Worm (Caenorhabditis elegans): ENCODE results near the gene srh-92.

srh-92 gene

ce11 chrV:7434805-7435363 lies 25.9 kb downstream of the srh-92 start (continued):
- TF ChIP-seq swsn-7 (tag; optimal IDR thresholded peaks at IDR 0.05) (peak; percentile 63), nhr-12 (tag; optimal IDR thresholded peaks at IDR 0.05) (no peak), Y116A8C.19 (tag; optimal IDR thresholded peaks at IDR 0.05; ENCODE audit: borderline replicate concordance) (no peak), nhr-11 (tag; optimal IDR thresholded peaks at IDR 0.05) (no peak), C34B4.2 (tag; optimal IDR thresholded peaks at IDR 0.05) (no peak), lsy-2 (tag; optimal IDR thresholded peaks at IDR 0.05) (peak; percentile 55 to 58), ztf-4 (tag; optimal IDR thresholded peaks at IDR 0.05) (no peak), mab-9 (GFP tag; IDR thresholded peaks at IDR 0.05) (no peak), dpl-1 (GFP tag; optimal IDR thresholded peaks at IDR 0.05) (peak in 2 of 3 experiments; percentile 37 to 45), lin-15B (tag; optimal IDR thresholded peaks at IDR 0.05) (no peak), fkh-10 (GFP tag; optimal IDR thresholded peaks at IDR 0.05) (peak; percentile 33), ama-1 (optimal IDR thresholded peaks at IDR 0.05) (no peak), C16A3.4 (tag; optimal IDR thresholded peaks at IDR 0.05) (peak; percentile 13), egl-27 (tag; optimal IDR thresholded peaks at IDR 0.05) (no peak), efl-3 (GFP tag; optimal IDR thresholded peaks at IDR 0.05) (no peak), nhr-237 (tag; optimal IDR thresholded peaks at IDR 0.05) (no peak), sup-37 (GFP tag; optimal IDR thresholded peaks at IDR 0.05) (peak; percentile 31), hlh-4 (tag; optimal IDR thresholded peaks at IDR 0.05) (no peak), nhr-28 (tag; optimal IDR thresholded peaks at IDR 0.05) (no peak), C04F5.9 (tag; optimal IDR thresholded peaks at IDR 0.05) (no peak), elt-2 (tag; optimal IDR thresholded peaks at IDR 0.05) (peak; percentile 58), alr-1 (tag; optimal IDR thresholded peaks at IDR 0.05; ENCODE audit: borderline replicate concordance) (no peak), blmp-1 (tag; optimal IDR thresholded peaks at IDR 0.05) (peak; percentile 5), ets-5 (GFP tag; IDR thresholded peaks at IDR 0.05) (no peak), jun-1 (tag; optimal IDR thresholded peaks at IDR 0.05) (no peak), mdl-1 (tag; optimal IDR thresholded peaks at IDR 0.05) (peak in 1 of 2 experiments; percentile 89), nhr-77 (tag; optimal IDR thresholded peaks at IDR 0.05) (no peak), lin-13 (GFP tag; optimal IDR thresholded peaks at IDR 0.05) (no peak), ces-1 (GFP tag; optimal IDR thresholded peaks at IDR 0.05) (no peak), ztf-11 (tag; optimal IDR thresholded peaks at IDR 0.05) (no peak), skn-1 (tag; optimal IDR thresholded peaks at IDR 0.05) (peak; percentile 39), pax-3 (tag; optimal IDR thresholded peaks at IDR 0.05) (peak; percentile 29), ceh-90 (tag; optimal IDR thresholded peaks at IDR 0.05) (no peak), nhr-85 (tag) (no peak), hpl-2 (GFP tag; optimal IDR thresholded peaks at IDR 0.05) (no peak), nhr-20 (tag; optimal IDR thresholded peaks at IDR 0.05) (peak; percentile 78), grh-1 (GFP tag; IDR thresholded peaks at IDR 0.05) (no peak), ceh-82 (tag; optimal IDR thresholded peaks at IDR 0.05) (peak; percentile 25 to 32 (median 28)), nhr-47 (tag; optimal IDR thresholded peaks at IDR 0.05) (peak; percentile 55), efl-1 (optimal IDR thresholded peaks at IDR 0.05) (peak; percentile 19 to 41), efl-1 (GFP tag; optimal IDR thresholded peaks at IDR 0.05 in 1 of 2) (peak in 1 of 2 experiments; percentile 87)

DNA sequence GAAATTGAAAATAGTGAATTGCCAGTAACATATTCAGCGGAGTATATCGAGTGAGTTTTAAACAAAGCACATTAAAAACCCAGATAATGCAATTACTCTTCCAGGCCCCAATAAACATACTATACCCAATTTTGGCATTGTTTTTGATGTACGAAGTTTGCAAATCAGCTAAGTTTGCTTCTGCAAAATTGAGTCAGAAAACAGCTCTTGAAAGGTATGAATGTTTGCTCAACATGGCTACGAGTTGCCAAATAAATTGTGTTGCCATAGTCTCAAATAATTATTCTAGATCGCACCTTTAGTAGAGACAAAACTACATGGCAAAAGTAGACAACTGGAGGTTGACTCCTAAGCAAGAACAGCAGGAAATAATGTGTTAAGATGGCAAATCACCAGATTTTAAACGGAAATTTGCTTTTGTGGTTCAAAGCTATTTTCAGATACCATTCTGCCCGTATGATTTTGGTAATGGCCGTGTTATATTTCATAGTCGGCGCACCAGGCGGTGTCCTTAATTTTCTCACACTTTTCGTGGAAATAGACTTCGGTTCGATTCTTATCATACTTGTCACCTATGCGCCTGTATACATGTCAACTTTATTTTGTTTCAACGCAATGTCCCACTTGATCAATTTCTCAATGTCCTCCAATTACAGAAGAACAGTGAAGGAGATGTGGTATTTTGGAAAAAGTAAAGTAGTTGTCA lies 28.2 kb downstream of the srh-92 start:
- TF ChIP-seq mab-9 (GFP tag; IDR thresholded peaks at IDR 0.05) (no peak), nhr-71 (tag; optimal IDR thresholded peaks at IDR 0.05) (no peak), isw-1 (GFP tag; IDR thresholded peaks at IDR 0.05) (no peak), unc-30 (tag; optimal IDR thresholded peaks at IDR 0.05) (no peak), nhr-20 (tag; optimal IDR thresholded peaks at IDR 0.05) (peak; percentile 6), snu-23 (GFP tag; optimal IDR thresholded peaks at IDR 0.05) (peak; percentile 44), blmp-1 (tag; optimal IDR thresholded peaks at IDR 0.05) (no peak), sox-4 (tag; optimal IDR thresholded peaks at IDR 0.05) (no peak), dsc-1 (tag; optimal IDR thresholded peaks at IDR 0.05) (no peak), F16B12.6 (tag; optimal IDR thresholded peaks at IDR 0.05) (no peak), skn-1 (tag; optimal IDR thresholded peaks at IDR 0.05) (no peak), egl-27 (tag; optimal IDR thresholded peaks at IDR 0.05) (no peak), efl-1 (optimal IDR thresholded peaks at IDR 0.05) (no peak), efl-1 (GFP tag; optimal IDR thresholded peaks at IDR 0.05 in 1 of 2) (peak in 1 of 2 experiments; percentile 80), fkh-4 (tag; optimal IDR thresholded peaks at IDR 0.05; ENCODE audit: borderline replicate concordance) (no peak), ceh-8 (GFP tag; optimal IDR thresholded peaks at IDR 0.05) (no peak), nhr-77 (tag; optimal IDR thresholded peaks at IDR 0.05) (no peak), lin-35 (GFP tag; optimal IDR thresholded peaks at IDR 0.05) (no peak), aly-2 (tag; optimal IDR thresholded peaks at IDR 0.05) (no peak), snpc-4 (tag; optimal IDR thresholded peaks at IDR 0.05) (no peak)
